Worm (Caenorhabditis elegans) whole organism, midembryonic: Measurements from ENCODE around the gene exo-1.

Experiments used
- T22C8.4 ChIP-seq: fragments of 200-800 bp; sonication (Bioruptor generic); IDR thresholded peaks from 2 replicates; pipeline ENCODE4 v1.3.6; 2022; ENCODE audit warnings: missing genetic modification characterization, missing compliant biosample characterization
- cog-1 ChIP-seq: sonication (generic microtip); optimal IDR thresholded peaks from 2 replicates; lab custom pipeline; 2016; ENCODE audit warnings: missing genetic modification characterization, missing compliant biosample characterization
- flt-1 ChIP-seq: fragments of 200-800 bp; sonication (Bioruptor generic); IDR thresholded peaks from 2 replicates; pipeline ENCODE4 v1.3.6; 2022; ENCODE audit warnings: missing genetic modification characterization, missing compliant biosample characterization
- klf-2 ChIP-seq: fragments of 200-800 bp; sonication (Bioruptor generic); conservative IDR thresholded peaks from 2 replicates; pipeline ENCODE4 v1.3.6; 2022; ENCODE audit warnings: missing genetic modification reagents, missing genetic modification characterization, missing compliant biosample characterization
- med-1 ChIP-seq: sonication (generic microtip); optimal IDR thresholded peaks from 2 replicates; lab custom pipeline; 2017; ENCODE audit warnings: missing genetic modification characterization, mild to moderate bottlenecking, missing compliant biosample characterization, antibody characterized with exemption, missing genetic modification reagents; ENCODE audit not compliant: insufficient read depth
- ref-1 ChIP-seq: fragments of 200-800 bp; sonication (Bioruptor generic); conservative IDR thresholded peaks from 2 replicates; pipeline ENCODE4 v1.3.6; 2022; ENCODE audit warnings: missing genetic modification reagents, missing genetic modification characterization, missing compliant biosample characterization
- tab-1 ChIP-seq: fragments of 200-800 bp; sonication (Bioruptor generic); IDR thresholded peaks from 2 replicates; pipeline ENCODE4 v1.3.6; 2022; ENCODE audit warnings: missing genetic modification characterization, missing compliant biosample characterization
- ztf-23 ChIP-seq: fragments of 200-800 bp; sonication (Bioruptor generic); IDR thresholded peaks from 2 replicates; pipeline ENCODE4 v1.3.6; 2022; ENCODE audit warnings: missing genetic modification reagents, missing genetic modification characterization, missing compliant biosample characterization
- ztf-29 ChIP-seq: fragments of 200-800 bp; sonication (Bioruptor generic); IDR thresholded peaks from 2 replicates; pipeline ENCODE4 v1.3.6; 2022; ENCODE audit warnings: missing genetic modification reagents, missing genetic modification characterization, missing compliant biosample characterization

DNA sequence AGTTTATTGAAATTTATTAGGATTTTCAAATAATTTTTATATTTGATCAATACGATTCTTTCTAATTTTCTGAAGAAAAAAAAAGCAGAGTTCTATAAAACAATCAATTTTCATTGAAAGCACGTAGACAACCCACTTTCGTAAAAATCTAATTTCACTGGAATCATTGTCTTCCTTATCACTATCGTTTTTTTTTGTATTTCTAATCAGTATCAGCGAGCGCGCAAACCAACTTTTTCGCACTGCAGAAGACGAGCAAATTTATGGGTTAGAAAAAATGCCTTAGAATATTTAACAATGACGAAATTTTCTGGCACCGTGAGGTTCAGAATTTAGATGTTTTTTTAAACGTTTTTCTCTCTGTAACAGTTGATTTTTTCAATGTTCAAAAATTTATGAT, 29.5 kb downstream of the exo-1 start:
- no peak for TF ChIP-seq ztf-23 (GFP tag; lab: Robert Waterston, UW)
- TF ChIP-seq ref-1 (GFP tag; lab: Robert Waterston, UW) = no peak
- TF ChIP-seq klf-2 (GFP tag; lab: Robert Waterston, UW) = no peak
- TF ChIP-seq tab-1 (GFP tag; lab: Robert Waterston, UW) = no peak
- TF ChIP-seq flt-1 (GFP tag; lab: Robert Waterston, UW) = no peak
- TF ChIP-seq cog-1 (tag; lab: Kevin White, UChicago) = no peak
- no peak for TF ChIP-seq T22C8.4 (GFP tag; lab: Robert Waterston, UW)
- TF ChIP-seq med-1 (GFP tag; lab: Kevin White, UChicago) = no peak
- no peak for TF ChIP-seq ztf-29 (GFP tag; lab: Robert Waterston, UW)
